Worm (Caenorhabditis elegans) whole organism, L2 larva: ENCODE measurements around the gene srsx-22.

Source experiments
- ama-1 ChIP-seq: fragments of 150-350 bp; optimal IDR thresholded peaks from 2 replicates; lab custom pipeline; 2018; ENCODE audit warnings: inconsistent platforms
- ceh-82 ChIP-seq: fragments of 150-350 bp; optimal IDR thresholded peaks from 2 replicates; lab custom pipeline; 2014; ENCODE audit warnings: missing biosample characterization, missing genetic modification characterization
- egl-27 ChIP-seq: sonication (generic microtip); optimal IDR thresholded peaks from 3 replicates; lab custom pipeline; 2017; ENCODE audit warnings: missing biosample characterization, missing genetic modification reagents, missing genetic modification characterization
- lin-39 ChIP-seq: fragments of 150-350 bp; optimal IDR thresholded peaks from 2 replicates; lab custom pipeline; 2014; ENCODE audit warnings: missing biosample characterization, missing genetic modification reagents, missing genetic modification characterization
- mab-5 ChIP-seq: fragments of 150-350 bp; optimal IDR thresholded peaks from 2 replicates; lab custom pipeline; 2014; ENCODE audit warnings: missing biosample characterization, missing genetic modification characterization
- nhr-23 ChIP-seq: fragments of 150-350 bp; optimal IDR thresholded peaks from 2 replicates; lab custom pipeline; 2014; ENCODE audit warnings: missing biosample characterization, missing genetic modification reagents, missing genetic modification characterization
- nhr-237 ChIP-seq: fragments of 150-350 bp; optimal IDR thresholded peaks from 2 replicates; lab custom pipeline; 2014; ENCODE audit warnings: missing biosample characterization, missing genetic modification characterization
- skn-1 ChIP-seq: sonication (generic microtip); optimal IDR thresholded peaks from 2 replicates; lab custom pipeline; 2017; ENCODE audit warnings: missing biosample characterization, missing genetic modification characterization
- snpc-4 ChIP-seq: fragments of 150-350 bp; optimal IDR thresholded peaks from 2 replicates; lab custom pipeline; 2014; ENCODE audit warnings: missing biosample characterization, missing genetic modification characterization
- unc-62 ChIP-seq: fragments of 150-350 bp; optimal IDR thresholded peaks from 2 replicates; lab custom pipeline; 2014; ENCODE audit warnings: missing biosample characterization, missing genetic modification reagents, missing genetic modification characterization
- ztf-11 ChIP-seq: sonication (generic microtip); optimal IDR thresholded peaks from 2 replicates; lab custom pipeline; 2017; ENCODE audit warnings: missing biosample characterization, missing genetic modification characterization

- TF ChIP-seq snpc-4 (tag; lab: Kevin White, UChicago), result no peak
- no peak for TF ChIP-seq ztf-11
- no peak for TF ChIP-seq nhr-237
- no peak for TF ChIP-seq unc-62 (GFP tag; lab: Kevin White, UChicago)
- no peak for TF ChIP-seq lin-39 (tag; lab: Kevin White, UChicago)
- no peak for TF ChIP-seq skn-1 (tag; lab: Kevin White, UChicago)
- TF ChIP-seq egl-27 (tag; lab: Kevin White, UChicago), result no peak
- no peak for TF ChIP-seq ama-1 (lab: Kevin White, UChicago)
- no peak for TF ChIP-seq mab-5
- no peak for TF ChIP-seq nhr-23 (tag; lab: Kevin White, UChicago)
- no peak for TF ChIP-seq ceh-82 (tag; lab: Kevin White, UChicago)
These were observed 49.3 kb downstream of the srsx-22 start for ce11 chrV:8400808-8401207.
